Worm (Caenorhabditis elegans): Measurements from ENCODE around the gene C06E1.7.
A peak's percentile ranks its signal among the peaks of the same experiment; 100 is the strongest.

C06E1.7 gene

DNA sequence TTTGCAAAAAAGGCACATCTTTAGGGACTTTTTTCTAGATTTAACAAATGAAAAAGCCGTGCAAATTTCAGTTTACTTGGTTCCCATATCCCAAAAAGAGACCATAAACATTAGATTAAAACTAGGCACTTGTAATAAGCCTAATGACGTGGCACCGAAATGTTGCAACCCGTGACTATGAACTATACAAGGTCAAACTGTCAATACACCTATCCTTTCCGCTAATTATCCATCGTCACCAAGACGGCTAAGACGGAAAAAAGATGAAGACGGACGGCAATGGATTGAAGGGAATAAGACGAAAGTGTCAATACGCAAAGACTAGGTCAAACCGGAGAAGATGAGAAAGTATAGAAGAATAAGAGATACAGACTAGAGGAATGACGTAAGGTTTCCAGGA is 5.4 kb upstream of the C06E1.7 start (continued):
- TF ChIP-seq madf-5 (GFP tag; IDR thresholded peaks at IDR 0.05) (no peak), attf-4 (tag; optimal IDR thresholded peaks at IDR 0.05) (no peak), F37D6.2 (tag; optimal IDR thresholded peaks at IDR 0.05) (no peak), fos-1 (tag; optimal IDR thresholded peaks at IDR 0.05) (no peak), nhr-11 (tag; optimal IDR thresholded peaks at IDR 0.05) (no peak), nhr-10 (tag; optimal IDR thresholded peaks at IDR 0.05) (no peak), D1046.2 (GFP tag; IDR thresholded peaks at IDR 0.05) (no peak), aha-1 (tag) (peak; percentile 1), ces-1 (GFP tag; optimal IDR thresholded peaks at IDR 0.05) (no peak), lin-1 (GFP tag; IDR thresholded peaks at IDR 0.05) (no peak), ceh-82 (tag; optimal IDR thresholded peaks at IDR 0.05) (no peak), T26A8.4 (GFP tag; IDR thresholded peaks at IDR 0.05) (no peak), lin-39 (tag; optimal IDR thresholded peaks at IDR 0.05) (no peak), nhr-48 (tag; optimal IDR thresholded peaks at IDR 0.05) (no peak), dmd-6 (GFP tag; IDR thresholded peaks at IDR 0.05) (no peak), ama-1 (optimal IDR thresholded peaks at IDR 0.05) (no peak), hif-1 (tag; optimal IDR thresholded peaks at IDR 0.05) (no peak), lin-15B (tag; optimal IDR thresholded peaks at IDR 0.05) (no peak), unc-62 (GFP tag; optimal IDR thresholded peaks at IDR 0.05 in 1 of 2) (peak in 1 of 2 experiments; percentile 50), unc-62 (tag; optimal IDR thresholded peaks at IDR 0.05) (no peak), dpl-1 (GFP tag; optimal IDR thresholded peaks at IDR 0.05) (no peak), lir-3 (tag; optimal IDR thresholded peaks at IDR 0.05) (no peak)

DNA sequence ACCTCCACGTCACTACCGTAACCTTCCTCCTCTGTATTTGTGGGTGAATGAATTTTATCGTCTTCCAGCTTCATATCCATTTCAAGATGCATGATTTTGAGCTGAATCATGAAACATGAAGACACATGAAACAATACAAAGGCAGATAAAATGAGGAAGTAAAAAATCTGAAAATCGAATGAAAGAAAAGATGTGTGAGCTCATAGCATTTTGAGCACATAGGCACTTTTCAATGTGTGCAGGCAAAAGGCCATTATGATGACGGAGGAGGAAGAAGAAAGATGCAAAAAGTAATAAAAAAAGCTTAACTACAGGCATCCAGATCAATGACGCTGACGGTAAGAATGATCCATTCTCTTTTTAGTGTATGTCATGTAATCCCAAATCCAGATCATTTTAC is 4.2 kb upstream of the C06E1.7 start, which contains the start of gene ztf-30:
ztf-30 (minus strand) TSS at position 101 of the 400 bp plus-strand sequence.
- TF ChIP-seq lsy-2 (tag; optimal IDR thresholded peaks at IDR 0.05) (no peak), unc-130 (GFP tag; optimal IDR thresholded peaks at IDR 0.05) (no peak)

DNA sequence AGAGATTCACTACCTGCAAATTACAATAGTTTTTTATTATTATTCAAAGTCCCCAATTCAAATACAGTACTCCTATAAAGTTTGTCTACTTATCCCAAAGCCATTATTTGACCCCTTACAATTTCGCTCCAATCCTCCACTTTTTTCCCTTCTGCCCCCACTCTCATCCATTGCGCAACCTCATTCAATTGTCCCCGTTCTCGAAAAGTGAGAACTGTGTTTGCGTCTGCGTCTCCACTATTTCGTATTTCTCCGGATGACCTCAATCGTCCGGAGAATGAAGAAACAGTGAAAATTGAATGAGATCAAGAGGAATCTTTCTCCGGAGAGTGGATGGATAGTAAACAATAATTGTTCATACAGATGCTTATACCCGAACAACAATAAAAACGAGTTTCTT is 3.2 kb upstream of the C06E1.7 start:
- TF ChIP-seq sdz-12 (GFP tag; optimal IDR thresholded peaks at IDR 0.05): no peak
- TF ChIP-seq aha-1 (tag): peak; percentile 38
- no peak for TF ChIP-seq pha-4 (GFP tag; IDR thresholded peaks at IDR 0.05)
- no peak for TF ChIP-seq pha-4 (tag; optimal IDR thresholded peaks at IDR 0.05)
- TF ChIP-seq dve-1 (tag; optimal IDR thresholded peaks at IDR 0.05; ENCODE audit: insufficient read depth): no peak

DNA sequence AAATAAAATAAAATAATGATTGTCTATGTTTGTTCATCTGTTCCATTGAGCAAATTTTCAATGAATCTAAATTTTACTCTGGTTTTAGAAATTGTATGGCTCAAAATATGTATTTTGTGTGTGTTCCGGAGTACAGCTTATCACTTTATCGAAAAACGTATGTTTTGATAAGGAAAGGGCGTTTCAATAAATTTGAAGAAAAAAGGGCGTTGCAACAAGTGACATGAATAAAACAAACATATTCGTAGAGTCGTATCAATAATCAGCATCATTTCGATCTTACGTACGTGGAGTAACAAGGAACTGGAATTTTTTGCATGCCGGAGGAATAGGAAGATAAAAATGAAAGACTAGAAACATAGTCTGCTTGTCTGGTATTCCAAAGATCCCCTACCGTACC is 568 bp upstream of the C06E1.7 start:
- TF ChIP-seq mdl-1 (tag; optimal IDR thresholded peaks at IDR 0.05): no peak
- no peak for TF ChIP-seq Y75B8A.6 (GFP tag; IDR thresholded peaks at IDR 0.05)
- no peak for TF ChIP-seq skn-1 (tag; optimal IDR thresholded peaks at IDR 0.05)
- TF ChIP-seq T20F7.1 (GFP tag; optimal IDR thresholded peaks at IDR 0.05): no peak
- no peak for TF ChIP-seq Y105C5A.15 (GFP tag; IDR thresholded peaks at IDR 0.05)
- TF ChIP-seq nhr-102 (tag; optimal IDR thresholded peaks at IDR 0.05): no peak
- TF ChIP-seq pqm-1 (tag; optimal IDR thresholded peaks at IDR 0.05): peak; percentile 96
- no peak for TF ChIP-seq F44E2.7 (GFP tag; IDR thresholded peaks at IDR 0.05)
- no peak for TF ChIP-seq nhr-11 (tag; optimal IDR thresholded peaks at IDR 0.05)
- no peak for TF ChIP-seq ceh-32 (tag; optimal IDR thresholded peaks at IDR 0.05; ENCODE audit: poor library complexity)
- TF ChIP-seq nhr-48 (tag; optimal IDR thresholded peaks at IDR 0.05): no peak
- TF ChIP-seq F26F4.8 (GFP tag; conservative IDR thresholded peaks at IDR 0.05): no peak
- TF ChIP-seq ztf-11 (tag; optimal IDR thresholded peaks at IDR 0.05): no peak
- TF ChIP-seq lin-15B (tag; optimal IDR thresholded peaks at IDR 0.05): no peak
- TF ChIP-seq saeg-2 (GFP tag; IDR thresholded peaks at IDR 0.05): no peak
- TF ChIP-seq nhr-237 (tag; optimal IDR thresholded peaks at IDR 0.05): no peak
- TF ChIP-seq fos-1 (tag; optimal IDR thresholded peaks at IDR 0.05): no peak
- no peak for TF ChIP-seq Y48G9A.11 (GFP tag; IDR thresholded peaks at IDR 0.05)
- TF ChIP-seq aha-1 (tag): peak; percentile 89
- no peak for TF ChIP-seq ctbp-1 (GFP tag; IDR thresholded peaks at IDR 0.05)
- no peak for TF ChIP-seq spr-3 (GFP tag; optimal IDR thresholded peaks at IDR 0.05)
- no peak for TF ChIP-seq nhr-76 (tag; optimal IDR thresholded peaks at IDR 0.05)
- TF ChIP-seq daf-16 (GFP tag; optimal IDR thresholded peaks at IDR 0.05): no peak
- TF ChIP-seq daf-16 (tag; optimal IDR thresholded peaks at IDR 0.05): peak; percentile 35
- TF ChIP-seq dmd-6 (GFP tag; IDR thresholded peaks at IDR 0.05): peak; percentile 59; the same call in 1 of the 2 replicates
- no peak for TF ChIP-seq nhr-10 (tag; optimal IDR thresholded peaks at IDR 0.05)
- TF ChIP-seq nhr-41 (GFP tag; IDR thresholded peaks at IDR 0.05): no peak
- no peak for TF ChIP-seq nhr-42 (GFP tag; IDR thresholded peaks at IDR 0.05)

All from whole organism, L4 larva.